Fruit fly (Drosophila melanogaster) whole organism, embryonic: ENCODE data around the gene mRpS30.

ENCODE experiments used
- CG12942 ChIP-seq: fragments of 200-800 bp; sonication (Bioruptor generic); optimal IDR thresholded peaks from 3 replicates; lab custom pipeline; 2016; ENCODE audit warnings: missing biosample characterization, missing genetic modification characterization
- CG13287 ChIP-seq: fragments of 200-800 bp; sonication (Bioruptor generic); IDR thresholded peaks from 2 replicates; pipeline ENCODE4 v1.3.6; 2022; ENCODE audit warnings: missing biosample characterization, missing genetic modification characterization; ENCODE audit not compliant: partially characterized antibody
- CG2202 ChIP-seq: fragments of 200-800 bp; sonication (Bioruptor generic); optimal IDR thresholded peaks from 2 replicates; lab custom pipeline; 2018; ENCODE audit warnings: missing biosample characterization, mild to moderate bottlenecking, missing genetic modification characterization
- CG30431 ChIP-seq: fragments of 200-800 bp; sonication (Bioruptor generic); optimal IDR thresholded peaks from 2 replicates; lab custom pipeline; 2017; ENCODE audit warnings: missing biosample characterization, missing genetic modification characterization
- CG31224 ChIP-seq: fragments of 200-800 bp; sonication (Bioruptor generic); IDR thresholded peaks from 2 replicates; pipeline ENCODE4 v1.3.6; 2022; ENCODE audit warnings: missing biosample characterization, missing genetic modification characterization
- CG3163 ChIP-seq: fragments of 200-800 bp; sonication (Bioruptor generic); optimal IDR thresholded peaks from 3 replicates; lab custom pipeline; 2016; ENCODE audit warnings: missing biosample characterization, missing genetic modification characterization
- CG3407 ChIP-seq: fragments of 200-800 bp; sonication (Bioruptor generic); optimal IDR thresholded peaks from 2 replicates; lab custom pipeline; 2018; ENCODE audit warnings: missing biosample characterization, mild to moderate bottlenecking, missing genetic modification characterization
- CG34376 ChIP-seq: fragments of 200-800 bp; sonication (Bioruptor generic); optimal IDR thresholded peaks from 2 replicates; lab custom pipeline; 2018; ENCODE audit warnings: missing biosample characterization, mild to moderate bottlenecking, missing genetic modification characterization
- CG4854 ChIP-seq: fragments of 200-800 bp; sonication (Bioruptor generic); optimal IDR thresholded peaks from 2 replicates; lab custom pipeline; 2016; ENCODE audit warnings: missing biosample characterization, missing genetic modification characterization, inconsistent platforms
- CG6272 ChIP-seq: fragments of 200-800 bp; sonication (Bioruptor generic); IDR thresholded peaks from 2 replicates; pipeline ENCODE4 v1.3.6; 2022; ENCODE audit warnings: missing biosample characterization, missing genetic modification characterization
- CG6689 ChIP-seq: fragments of 200-800 bp; sonication (Bioruptor generic); IDR thresholded peaks from 2 replicates; pipeline ENCODE4 v1.3.6; 2022; ENCODE audit warnings: missing biosample characterization, missing genetic modification characterization
- CG9727 ChIP-seq: fragments of 200-800 bp; sonication (Bioruptor generic); optimal IDR thresholded peaks from 3 replicates; lab custom pipeline; 2017; ENCODE audit warnings: missing biosample characterization, mild to moderate bottlenecking, missing genetic modification characterization
- Dll ChIP-seq: fragments of 200-800 bp; sonication (Bioruptor generic); IDR thresholded peaks from 4 replicates; pipeline ENCODE4 v1.3.6; 2022; ENCODE audit warnings: missing biosample characterization, missing genetic modification characterization; ENCODE audit not compliant: partially characterized antibody
- Fer2 ChIP-seq: fragments of 200-800 bp; sonication (Bioruptor generic); optimal IDR thresholded peaks from 2 replicates; lab custom pipeline; 2018; ENCODE audit warnings: missing biosample characterization, mild to moderate bottlenecking, missing genetic modification characterization, moderate library complexity
- Fer3 ChIP-seq: fragments of 200-800 bp; sonication (Bioruptor generic); optimal IDR thresholded peaks from 2 replicates; lab custom pipeline; 2018; ENCODE audit warnings: missing biosample characterization, mild to moderate bottlenecking, missing genetic modification characterization, moderate library complexity
- Gug ChIP-seq: fragments of 200-800 bp; sonication (Bioruptor generic); IDR thresholded peaks from 4 replicates; pipeline ENCODE4 v1.3.6; 2022; ENCODE audit warnings: missing biosample characterization, missing genetic modification characterization
- Hr39 ChIP-seq: fragments of >200 bp; optimal IDR thresholded peaks from 2 replicates; lab custom pipeline; 2017
- MBD-R2 ChIP-seq: fragments of 200-800 bp; sonication (Bioruptor generic); IDR thresholded peaks from 2 replicates; pipeline ENCODE4 v1.3.6; 2022; ENCODE audit warnings: missing biosample characterization, missing genetic modification characterization
- MESR4 ChIP-seq: fragments of 200-800 bp; sonication (Bioruptor generic); optimal IDR thresholded peaks from 2 replicates; lab custom pipeline; 2018; ENCODE audit warnings: missing biosample characterization, mild to moderate bottlenecking, missing genetic modification characterization, moderate library complexity
- Med ChIP-seq: fragments of 200-800 bp; sonication (Bioruptor generic); peaks from one replicate; lab custom pipeline; 2016; ENCODE audit warnings: missing biosample characterization, missing genetic modification characterization, mild to moderate bottlenecking, inconsistent platforms, moderate library complexity
- NFAT ChIP-seq: fragments of 200-800 bp; sonication (Bioruptor generic); IDR thresholded peaks from 2 replicates; pipeline ENCODE4 v1.3.6; 2022; ENCODE audit warnings: missing biosample characterization, missing genetic modification characterization
- Nf-YB ChIP-seq: fragments of 200-800 bp; sonication (Bioruptor generic); optimal IDR thresholded peaks from 3 replicates; lab custom pipeline; 2019; ENCODE audit warnings: missing biosample characterization, mild to moderate bottlenecking, missing genetic modification characterization, moderate library complexity
- Pdp1 ChIP-seq, 2 experiments: fragments of 200-800 bp; sonication (Bioruptor generic); optimal IDR thresholded peaks; 3 replicates each; lab custom pipeline; 2016; ENCODE audit warnings: missing biosample characterization in 2 of 2, missing genetic modification characterization in 2 of 2, mild to moderate bottlenecking in 1 of 2, moderate library complexity in 1 of 2
- Scr ChIP-seq: fragments of 200-800 bp; sonication (Bioruptor generic); IDR thresholded peaks from 2 replicates; pipeline ENCODE4 v1.3.6; 2022; ENCODE audit warnings: missing biosample characterization, missing genetic modification characterization; ENCODE audit not compliant: partially characterized antibody
- TFAM ChIP-seq: fragments of 200-800 bp; sonication (Bioruptor generic); optimal IDR thresholded peaks from 2 replicates; lab custom pipeline; 2017; ENCODE audit warnings: missing biosample characterization, missing genetic modification characterization, inconsistent platforms
- Trl ChIP-seq, 3 experiments: fragments of >200 bp in 2 of 3; fragments of 200-800 bp in 1 of 3; sonication (Bioruptor generic) in 1 of 3; optimal IDR thresholded peaks; 2 replicates in 1 of 3; 3 replicates in 2 of 3; lab custom pipeline; 2016 to 2017; ENCODE audit warnings: missing biosample characterization in 1 of 3, missing genetic modification characterization in 1 of 3
- YL-1 ChIP-seq: fragments of 200-800 bp; sonication (Bioruptor generic); optimal IDR thresholded peaks from 3 replicates; lab custom pipeline; 2017; ENCODE audit warnings: missing biosample characterization, mild to moderate bottlenecking, missing genetic modification characterization
- cg ChIP-seq: fragments of 200-800 bp; sonication (Bioruptor generic); optimal IDR thresholded peaks from 3 replicates; lab custom pipeline; 2019; ENCODE audit warnings: missing biosample characterization, mild to moderate bottlenecking, missing genetic modification characterization, moderate library complexity
- crp ChIP-seq, 2 experiments: fragments of 200-800 bp; sonication (Bioruptor generic); optimal IDR thresholded peaks; 2 replicates in 1 of 2; 3 replicates in 1 of 2; lab custom pipeline; 2017; ENCODE audit warnings: missing biosample characterization in 2 of 2, missing genetic modification characterization in 2 of 2, mild to moderate bottlenecking in 1 of 2, moderate library complexity in 1 of 2
- fru ChIP-seq: fragments of >200 bp; optimal IDR thresholded peaks from 2 replicates; lab custom pipeline; 2017
- gfzf ChIP-seq: fragments of 200-800 bp; sonication (Bioruptor generic); optimal IDR thresholded peaks from 2 replicates; lab custom pipeline; 2016; ENCODE audit warnings: missing biosample characterization, mild to moderate bottlenecking, missing genetic modification characterization, moderate library complexity
- ind ChIP-seq: fragments of 200-800 bp; sonication (Bioruptor generic); optimal IDR thresholded peaks from 3 replicates; lab custom pipeline; 2016; ENCODE audit warnings: missing biosample characterization, missing genetic modification characterization
- inv ChIP-seq: fragments of 200-800 bp; sonication (Bioruptor generic); IDR thresholded peaks from 2 replicates; pipeline ENCODE4 v1.3.6; 2022; ENCODE audit warnings: missing biosample characterization, missing genetic modification characterization; ENCODE audit not compliant: partially characterized antibody
- knrl ChIP-seq: fragments of 200-800 bp; sonication (Bioruptor generic); IDR thresholded peaks from 3 replicates; pipeline ENCODE4 v1.3.6; 2022; ENCODE audit warnings: missing biosample characterization, missing genetic modification characterization; ENCODE audit not compliant: partially characterized antibody
- nerfin-1 ChIP-seq: fragments of 200-800 bp; sonication (Bioruptor generic); optimal IDR thresholded peaks from 3 replicates; lab custom pipeline; 2019; ENCODE audit warnings: missing biosample characterization, mild to moderate bottlenecking, missing genetic modification characterization, moderate library complexity
- odd ChIP-seq: fragments of 200-800 bp; sonication (Bioruptor generic); optimal IDR thresholded peaks from 2 replicates; lab custom pipeline; 2017; ENCODE audit warnings: missing biosample characterization, mild to moderate bottlenecking, missing genetic modification characterization
- scrt ChIP-seq: fragments of 200-800 bp; sonication (Bioruptor generic); optimal IDR thresholded peaks from 2 replicates; lab custom pipeline; 2018; ENCODE audit warnings: missing biosample characterization, mild to moderate bottlenecking, missing genetic modification characterization, moderate library complexity
- vvl ChIP-seq: fragments of 200-800 bp; sonication (Bioruptor generic); IDR thresholded peaks from 2 replicates; pipeline ENCODE4 v1.3.6; 2022; ENCODE audit warnings: missing biosample characterization, missing genetic modification characterization

mRpS30 gene

dm6 chrX:15760447-15761297, 25.2 kb upstream of the mRpS30 start, which contains the start of the genes Graf and mRpL3 (continued):
- no peak for TF ChIP-seq CG4854 (GFP tag; lab: Kevin White, UChicago)
- TF ChIP-seq TFAM, result no peak
- no peak for TF ChIP-seq vvl (GFP tag; lab: Robert Waterston, UW)
- peak; percentile 89 for TF ChIP-seq knrl (GFP tag; lab: Robert Waterston, UW)
- no peak for TF ChIP-seq Trl (optimal IDR thresholded peaks at IDR 0.05; lab: Kevin White, UChicago)
- TF ChIP-seq Trl (GFP tag; optimal IDR thresholded peaks at IDR 0.05; lab: Kevin White, UChicago), result no peak
- peak; percentile 41 for TF ChIP-seq cg
- no peak for TF ChIP-seq NFAT (GFP tag; lab: Robert Waterston, UW)
- no peak for TF ChIP-seq CG3407
- no peak for TF ChIP-seq CG2202

dm6 chrX:15761298-15761640, 24.6 kb upstream of the mRpS30 start:
- TF ChIP-seq Fer3 (no peak), gfzf (GFP tag; lab: Kevin White, UChicago) (no peak), CG31224 (GFP tag; lab: Robert Waterston, UW) (no peak), CG6689 (GFP tag; lab: Robert Waterston, UW) (no peak), CG6272 (GFP tag; lab: Robert Waterston, UW) (no peak), Nf-YB (no peak), Gug (GFP tag; lab: Robert Waterston, UW) (no peak), CG13287 (peak; percentile 11; the same call in 1 of the 2 replicates), Dll (GFP tag; lab: Robert Waterston, UW) (peak; percentile 55; the same call in 3 of the 4 replicates), Hr39 (lab: Kevin White, UChicago) (no peak), CG12942 (GFP tag; lab: Kevin White, UChicago) (no peak), CG30431 (GFP tag; lab: Kevin White, UChicago) (no peak), Fer2 (tag; lab: Kevin White, UChicago) (no peak), crp (GFP tag; optimal IDR thresholded peaks at IDR 0.05; lab: Kevin White, UChicago) (no peak), CG34376 (GFP tag; lab: Kevin White, UChicago) (no peak), MBD-R2 (GFP tag; lab: Robert Waterston, UW) (peak; percentile 46), MESR4 (GFP tag; lab: Kevin White, UChicago) (peak; percentile 53), YL-1 (GFP tag; lab: Kevin White, UChicago) (no peak), nerfin-1 (tag; lab: Kevin White, UChicago) (no peak), ind (no peak), scrt (GFP tag; lab: Kevin White, UChicago) (no peak), CG3163 (GFP tag; lab: Kevin White, UChicago) (no peak), Scr (GFP tag; lab: Robert Waterston, UW) (peak; percentile 32; the same call in 1 of the 2 replicates), inv (GFP tag; lab: Robert Waterston, UW) (0 out of 2 replicates have a peak, but pooled peaks have one; percentile 4), CG9727 (GFP tag; lab: Kevin White, UChicago) (no peak), Pdp1 (GFP tag; optimal IDR thresholded peaks at IDR 0.05; lab: Kevin White, UChicago) (peak in 1 of 2 experiments; percentile 87), odd (no peak), Med (no peak), fru (lab: Kevin White, UChicago) (no peak)
